Worm (Caenorhabditis elegans) whole organism, L2 larva: ENCODE measurements around the gene R05H5.3.
A peak's percentile ranks its signal among the peaks of the same experiment; 100 is the strongest.

Experiments
- C34F6.9 ChIP-seq: fragments of 150-350 bp; optimal IDR thresholded peaks from 2 replicates; lab custom pipeline; 2014; ENCODE audit warnings: missing biosample characterization, missing genetic modification characterization
- F13H6.1 ChIP-seq: sonication (generic microtip); optimal IDR thresholded peaks from 2 replicates; lab custom pipeline; 2016; ENCODE audit warnings: missing genetic modification characterization, missing compliant biosample characterization
- R02D3.7 ChIP-seq: fragments of 150-350 bp; optimal IDR thresholded peaks from 2 replicates; lab custom pipeline; 2014; ENCODE audit warnings: missing biosample characterization, missing genetic modification characterization
- Y55F3AM.14 ChIP-seq: fragments of 200-800 bp; sonication (Bioruptor generic); optimal IDR thresholded peaks from 2 replicates; lab custom pipeline; 2018; ENCODE audit warnings: mild to moderate bottlenecking, missing genetic modification characterization, missing compliant biosample characterization
- ZK546.5 ChIP-seq: sonication (generic microtip); optimal IDR thresholded peaks from 2 replicates; lab custom pipeline; 2017; ENCODE audit warnings: missing biosample characterization, missing genetic modification characterization
- alr-1 ChIP-seq: fragments of 150-350 bp; optimal IDR thresholded peaks from 2 replicates; lab custom pipeline; 2014; ENCODE audit warnings: missing biosample characterization, missing genetic modification characterization
- aly-2 ChIP-seq: fragments of 150-350 bp; optimal IDR thresholded peaks from 2 replicates; lab custom pipeline; 2014; ENCODE audit warnings: missing biosample characterization, missing genetic modification characterization
- ama-1 ChIP-seq: fragments of 150-350 bp; optimal IDR thresholded peaks from 2 replicates; lab custom pipeline; 2018; ENCODE audit warnings: inconsistent platforms
- blmp-1 ChIP-seq: sonication (generic microtip); optimal IDR thresholded peaks from 2 replicates; lab custom pipeline; 2017; ENCODE audit warnings: missing genetic modification characterization, mild to moderate bottlenecking, missing compliant biosample characterization, antibody characterized with exemption, moderate library complexity; ENCODE audit not compliant: insufficient read depth
- ceh-16 ChIP-seq: fragments of 150-350 bp; optimal IDR thresholded peaks from 2 replicates; lab custom pipeline; 2014; ENCODE audit warnings: missing biosample characterization, missing genetic modification characterization
- ceh-82 ChIP-seq: fragments of 150-350 bp; optimal IDR thresholded peaks from 2 replicates; lab custom pipeline; 2014; ENCODE audit warnings: missing biosample characterization, missing genetic modification characterization
- crh-2 ChIP-seq: sonication (generic microtip); optimal IDR thresholded peaks from 2 replicates; lab custom pipeline; 2017; ENCODE audit warnings: missing biosample characterization, missing genetic modification characterization
- dmd-4 ChIP-seq: sonication (generic microtip); optimal IDR thresholded peaks from 2 replicates; lab custom pipeline; 2017; ENCODE audit warnings: missing biosample characterization, missing genetic modification characterization
- egl-27 ChIP-seq: sonication (generic microtip); optimal IDR thresholded peaks from 3 replicates; lab custom pipeline; 2017; ENCODE audit warnings: missing biosample characterization, missing genetic modification reagents, missing genetic modification characterization
- elt-1 ChIP-seq: fragments of 150-350 bp; optimal IDR thresholded peaks from 2 replicates; lab custom pipeline; 2014; ENCODE audit warnings: missing biosample characterization, missing genetic modification characterization
- elt-3 ChIP-seq: sonication (generic microtip); optimal IDR thresholded peaks from 2 replicates; lab custom pipeline; 2017; ENCODE audit warnings: missing biosample characterization, missing genetic modification characterization
- fos-1 ChIP-seq: fragments of 150-350 bp; optimal IDR thresholded peaks from 2 replicates; lab custom pipeline; 2014; ENCODE audit warnings: missing biosample characterization, missing genetic modification characterization
- gmeb-1 ChIP-seq: fragments of 150-350 bp; optimal IDR thresholded peaks from 2 replicates; lab custom pipeline; 2014; ENCODE audit warnings: missing biosample characterization, missing genetic modification characterization
- lin-11 ChIP-seq: fragments of 150-350 bp; sonication (generic microtip); optimal IDR thresholded peaks from 2 replicates; lab custom pipeline; 2014; ENCODE audit warnings: missing biosample characterization, missing genetic modification characterization, inconsistent platforms, mixed read lengths
- lin-13 ChIP-seq: fragments of 150-350 bp; optimal IDR thresholded peaks from 2 replicates; lab custom pipeline; 2014; ENCODE audit warnings: missing biosample characterization, missing genetic modification reagents, missing genetic modification characterization
- lin-39 ChIP-seq: fragments of 150-350 bp; optimal IDR thresholded peaks from 2 replicates; lab custom pipeline; 2014; ENCODE audit warnings: missing biosample characterization, missing genetic modification reagents, missing genetic modification characterization
- lsy-2 ChIP-seq, 2 experiments: fragments of 150-350 bp in 1 of 2; sonication (generic microtip) in 1 of 2; optimal IDR thresholded peaks; 2 replicates each; lab custom pipeline; 2014 to 2017; ENCODE audit warnings: missing biosample characterization in 2 of 2, missing genetic modification characterization in 2 of 2
- mab-5 ChIP-seq: fragments of 150-350 bp; optimal IDR thresholded peaks from 2 replicates; lab custom pipeline; 2014; ENCODE audit warnings: missing biosample characterization, missing genetic modification characterization
- mbf-1 ChIP-seq: sonication (generic microtip); optimal IDR thresholded peaks from 2 replicates; lab custom pipeline; 2017; ENCODE audit warnings: missing biosample characterization, missing genetic modification characterization
- mdl-1 ChIP-seq, 2 experiments: fragments of 150-350 bp in 1 of 2; sonication (generic microtip) in 1 of 2; optimal IDR thresholded peaks; 2 replicates each; lab custom pipeline; 2017; ENCODE audit warnings: missing biosample characterization in 2 of 2, missing genetic modification characterization in 2 of 2
- nhr-10 ChIP-seq: sonication (generic microtip); optimal IDR thresholded peaks from 2 replicates; lab custom pipeline; 2017; ENCODE audit warnings: missing biosample characterization, missing genetic modification characterization
- nhr-11 ChIP-seq: fragments of 150-350 bp; optimal IDR thresholded peaks from 2 replicates; lab custom pipeline; 2014; ENCODE audit warnings: missing biosample characterization, missing genetic modification characterization
- nhr-12 ChIP-seq: fragments of 150-350 bp; optimal IDR thresholded peaks from 2 replicates; lab custom pipeline; 2014; ENCODE audit warnings: missing biosample characterization, missing genetic modification characterization
- nhr-129 ChIP-seq: fragments of 150-350 bp; optimal IDR thresholded peaks from 2 replicates; lab custom pipeline; 2014; ENCODE audit warnings: missing biosample characterization, missing genetic modification characterization
- nhr-21 ChIP-seq: fragments of 150-350 bp; optimal IDR thresholded peaks from 2 replicates; lab custom pipeline; 2014; ENCODE audit warnings: missing biosample characterization, missing genetic modification characterization
- nhr-23 ChIP-seq: fragments of 150-350 bp; optimal IDR thresholded peaks from 2 replicates; lab custom pipeline; 2014; ENCODE audit warnings: missing biosample characterization, missing genetic modification reagents, missing genetic modification characterization
- nhr-237 ChIP-seq: fragments of 150-350 bp; optimal IDR thresholded peaks from 2 replicates; lab custom pipeline; 2014; ENCODE audit warnings: missing biosample characterization, missing genetic modification characterization
- nhr-25 ChIP-seq: fragments of 150-350 bp; sonication (generic microtip); optimal IDR thresholded peaks from 3 replicates; lab custom pipeline; 2014; ENCODE audit warnings: missing biosample characterization, missing genetic modification characterization
- nhr-6 ChIP-seq: fragments of 150-350 bp; optimal IDR thresholded peaks from 2 replicates; lab custom pipeline; 2014; ENCODE audit warnings: missing biosample characterization, missing genetic modification characterization
- nhr-77 ChIP-seq: fragments of 150-350 bp; optimal IDR thresholded peaks from 2 replicates; lab custom pipeline; 2014; ENCODE audit warnings: missing biosample characterization, missing genetic modification characterization
- peb-1 ChIP-seq: fragments of 150-350 bp; optimal IDR thresholded peaks from 2 replicates; lab custom pipeline; 2014; ENCODE audit warnings: missing biosample characterization, missing genetic modification characterization
- sem-4 ChIP-seq: fragments of 150-350 bp; optimal IDR thresholded peaks from 2 replicates; lab custom pipeline; 2014; ENCODE audit warnings: missing biosample characterization, missing genetic modification reagents, missing genetic modification characterization
- skn-1 ChIP-seq: sonication (generic microtip); optimal IDR thresholded peaks from 2 replicates; lab custom pipeline; 2017; ENCODE audit warnings: missing biosample characterization, missing genetic modification characterization
- sma-3 ChIP-seq: sonication (generic microtip); optimal IDR thresholded peaks from 2 replicates; lab custom pipeline; 2016; ENCODE audit warnings: missing genetic modification reagents, missing genetic modification characterization, missing compliant biosample characterization
- sma-9 ChIP-seq, 2 experiments: fragments of 150-350 bp in 1 of 2; sonication (generic microtip) in 1 of 2; optimal IDR thresholded peaks; 2 replicates each; lab custom pipeline; 2014 to 2016; ENCODE audit warnings: missing genetic modification characterization in 2 of 2, mild to moderate bottlenecking in 1 of 2, missing biosample characterization in 1 of 2, missing compliant biosample characterization in 1 of 2, missing genetic modification reagents in 1 of 2, moderate library complexity in 1 of 2
- snpc-4 ChIP-seq: fragments of 150-350 bp; optimal IDR thresholded peaks from 2 replicates; lab custom pipeline; 2014; ENCODE audit warnings: missing biosample characterization, missing genetic modification characterization
- unc-39 ChIP-seq: fragments of 150-350 bp; optimal IDR thresholded peaks from 2 replicates; lab custom pipeline; 2014; ENCODE audit warnings: missing biosample characterization, missing genetic modification characterization
- unc-55 ChIP-seq: fragments of 150-350 bp; sonication (generic microtip); optimal IDR thresholded peaks from 3 replicates; lab custom pipeline; 2014; ENCODE audit warnings: missing biosample characterization, missing genetic modification reagents, missing genetic modification characterization
- unc-62 ChIP-seq: fragments of 150-350 bp; optimal IDR thresholded peaks from 2 replicates; lab custom pipeline; 2014; ENCODE audit warnings: missing biosample characterization, missing genetic modification reagents, missing genetic modification characterization
- zag-1 ChIP-seq: fragments of 150-350 bp; optimal IDR thresholded peaks from 2 replicates; lab custom pipeline; 2014; ENCODE audit warnings: missing biosample characterization, missing genetic modification characterization
- ztf-1 ChIP-seq: fragments of 200-800 bp; sonication (Bioruptor generic); conservative IDR thresholded peaks from 2 replicates; pipeline ENCODE4 v1.3.6; 2022; ENCODE audit warnings: missing genetic modification characterization, missing compliant biosample characterization
- ztf-11 ChIP-seq: sonication (generic microtip); optimal IDR thresholded peaks from 2 replicates; lab custom pipeline; 2017; ENCODE audit warnings: missing biosample characterization, missing genetic modification characterization
- ztf-4 ChIP-seq: fragments of 150-350 bp; optimal IDR thresholded peaks from 2 replicates; lab custom pipeline; 2014; ENCODE audit warnings: missing biosample characterization, missing genetic modification characterization

R05H5.3 gene

ce11 chrII:10197091-10197675, at the start of gene R05H5.3:
R05H5.3 (plus strand) TSS chrII:10197625.
- TF ChIP-seq lin-11 (tag; lab: Kevin White, UChicago) (no peak), F13H6.1 (tag; lab: Kevin White, UChicago) (no peak), nhr-21 (tag; lab: Kevin White, UChicago) (no peak), ceh-16 (tag; lab: Kevin White, UChicago) (no peak), sem-4 (tag; lab: Kevin White, UChicago) (no peak), elt-3 (tag; lab: Kevin White, UChicago) (no peak), fos-1 (tag; lab: Kevin White, UChicago) (peak; percentile 29), nhr-25 (no peak), gmeb-1 (tag; lab: Kevin White, UChicago) (peak; percentile 74), ZK546.5 (no peak), unc-62 (GFP tag; lab: Kevin White, UChicago) (no peak), alr-1 (tag; lab: Kevin White, UChicago) (no peak), mbf-1 (no peak), crh-2 (tag; lab: Kevin White, UChicago) (peak; percentile 39), nhr-129 (tag; lab: Kevin White, UChicago) (peak; percentile 69), sma-3 (GFP tag; lab: Kevin White, UChicago) (peak; percentile 27), mdl-1 (tag; optimal IDR thresholded peaks at IDR 0.05; lab: Kevin White, UChicago) (no peak), ztf-4 (tag; lab: Kevin White, UChicago) (no peak), nhr-23 (tag; lab: Kevin White, UChicago) (no peak), Y55F3AM.14 (GFP tag; lab: Kevin White, UChicago) (no peak), egl-27 (tag; lab: Kevin White, UChicago) (no peak), nhr-12 (no peak), snpc-4 (no peak), ceh-82 (tag; lab: Kevin White, UChicago) (no peak), zag-1 (peak; percentile 34), ama-1 (no peak), lsy-2 (tag; optimal IDR thresholded peaks at IDR 0.05; lab: Kevin White, UChicago) (peak in 1 of 2 experiments; percentile 78), ztf-1 (no peak), sma-9 (GFP tag; optimal IDR thresholded peaks at IDR 0.05; lab: Kevin White, UChicago) (peak; percentile 30), sma-9 (tag; optimal IDR thresholded peaks at IDR 0.05; lab: Kevin White, UChicago) (no peak), nhr-6 (no peak), C34F6.9 (peak; percentile 69), nhr-77 (no peak), dmd-4 (tag; lab: Kevin White, UChicago) (no peak), ztf-11 (tag; lab: Kevin White, UChicago) (no peak), elt-1 (tag; lab: Kevin White, UChicago) (no peak), lin-39 (tag; lab: Kevin White, UChicago) (no peak), unc-39 (tag; lab: Kevin White, UChicago) (no peak), nhr-237 (tag; lab: Kevin White, UChicago) (no peak), nhr-11 (tag; lab: Kevin White, UChicago) (no peak), lin-13 (GFP tag; lab: Kevin White, UChicago) (peak; percentile 54), R02D3.7 (tag; lab: Kevin White, UChicago) (no peak), nhr-10 (tag; lab: Kevin White, UChicago) (no peak), mab-5 (tag; lab: Kevin White, UChicago) (no peak), skn-1 (no peak), aly-2 (no peak), peb-1 (tag; lab: Kevin White, UChicago) (no peak), unc-55 (GFP tag; lab: Kevin White, UChicago) (peak; percentile 87), blmp-1 (tag; lab: Kevin White, UChicago) (no peak)
